Fruit fly (Drosophila melanogaster) whole organism, pupa: ENCODE data around the gene eIF3a.

Experiments
- CG10348 ChIP-seq: fragments of 200-800 bp; sonication (Bioruptor generic); IDR thresholded peaks from 2 replicates; pipeline ENCODE4 v1.3.6; 2022; ENCODE audit warnings: missing biosample characterization, missing genetic modification characterization
- CG12605 ChIP-seq: fragments of 200-800 bp; sonication (Bioruptor generic); IDR thresholded peaks from 2 replicates; pipeline ENCODE4 v1.3.6; 2022; ENCODE audit warnings: missing biosample characterization, missing genetic modification characterization
- CG13204 ChIP-seq: fragments of 200-800 bp; sonication (Bioruptor generic); optimal IDR thresholded peaks from 2 replicates; lab custom pipeline; 2018; ENCODE audit warnings: missing biosample characterization, mild to moderate bottlenecking, missing genetic modification characterization, moderate library complexity
- CG14655 ChIP-seq: fragments of 200-800 bp; sonication (Bioruptor generic); optimal IDR thresholded peaks from 3 replicates; lab custom pipeline; 2017; ENCODE audit warnings: mild to moderate bottlenecking, missing biosample characterization, missing genetic modification reagents, missing genetic modification characterization
- CG15710 ChIP-seq: fragments of 200-800 bp; sonication (Bioruptor generic); optimal IDR thresholded peaks from 2 replicates; lab custom pipeline; 2018; ENCODE audit warnings: missing biosample characterization, mild to moderate bottlenecking, missing genetic modification characterization, moderate library complexity
- CG17806 ChIP-seq: fragments of 200-800 bp; sonication (Bioruptor generic); optimal IDR thresholded peaks from 2 replicates; lab custom pipeline; 2018; ENCODE audit warnings: missing biosample characterization, mild to moderate bottlenecking, missing genetic modification characterization, moderate library complexity
- CG32121 ChIP-seq: fragments of 200-800 bp; sonication (Bioruptor generic); IDR thresholded peaks from 2 replicates; pipeline ENCODE4 v1.3.6; 2022; ENCODE audit warnings: missing biosample characterization, missing genetic modification characterization
- CG34367 ChIP-seq: fragments of 200-800 bp; sonication (Bioruptor generic); optimal IDR thresholded peaks from 2 replicates; lab custom pipeline; 2018; ENCODE audit warnings: missing biosample characterization, mild to moderate bottlenecking, missing genetic modification characterization
- CG4496 ChIP-seq: fragments of 200-800 bp; sonication (Bioruptor generic); IDR thresholded peaks from 3 replicates; pipeline ENCODE4 v1.3.6; 2022; ENCODE audit warnings: missing biosample characterization, missing genetic modification characterization
- CG8159 ChIP-seq: fragments of 200-800 bp; sonication (Bioruptor generic); optimal IDR thresholded peaks from 3 replicates; lab custom pipeline; 2018; ENCODE audit warnings: missing biosample characterization, mild to moderate bottlenecking, missing genetic modification characterization, moderate library complexity
- CG8301 ChIP-seq: fragments of 200-800 bp; sonication (Bioruptor generic); optimal IDR thresholded peaks from 2 replicates; lab custom pipeline; 2018; ENCODE audit warnings: missing biosample characterization, mild to moderate bottlenecking, missing genetic modification characterization
- CG9948 ChIP-seq: fragments of 200-800 bp; sonication (Bioruptor generic); optimal IDR thresholded peaks from 2 replicates; lab custom pipeline; 2018; ENCODE audit warnings: missing biosample characterization, mild to moderate bottlenecking, missing genetic modification characterization, moderate library complexity
- D1 ChIP-seq: fragments of 200-800 bp; sonication (Bioruptor generic); optimal IDR thresholded peaks from 2 replicates; lab custom pipeline; 2018; ENCODE audit warnings: missing biosample characterization, mild to moderate bottlenecking, missing genetic modification characterization, moderate library complexity
- EcR ChIP-seq: fragments of 200-800 bp; sonication (Bioruptor generic); optimal IDR thresholded peaks from 3 replicates; lab custom pipeline; 2019; ENCODE audit warnings: missing biosample characterization, missing genetic modification characterization, mild to moderate bottlenecking, moderate library complexity, missing genetic modification reagents
- Ets98B ChIP-seq: fragments of 200-800 bp; sonication (Bioruptor generic); IDR thresholded peaks from 2 replicates; pipeline ENCODE4 v1.3.6; 2022; ENCODE audit warnings: missing biosample characterization, missing genetic modification characterization
- Pif1A ChIP-seq: fragments of 200-800 bp; sonication (Bioruptor generic); optimal IDR thresholded peaks from 3 replicates; lab custom pipeline; 2016; ENCODE audit warnings: missing biosample characterization, missing genetic modification characterization
- Pif1B ChIP-seq: fragments of 200-800 bp; sonication (Bioruptor generic); optimal IDR thresholded peaks from 3 replicates; lab custom pipeline; 2016; ENCODE audit warnings: missing biosample characterization, missing genetic modification characterization
- Snoo ChIP-seq: fragments of 200-800 bp; sonication (Bioruptor generic); optimal IDR thresholded peaks from 3 replicates; lab custom pipeline; 2017; ENCODE audit warnings: missing biosample characterization, mild to moderate bottlenecking, missing genetic modification characterization, inconsistent platforms
- fd96Ca ChIP-seq: fragments of 200-800 bp; sonication (Bioruptor generic); IDR thresholded peaks from 3 replicates; pipeline ENCODE4 v1.3.6; 2022; ENCODE audit warnings: missing biosample characterization, missing genetic modification characterization
- gl ChIP-seq: fragments of 200-800 bp; sonication (Bioruptor generic); optimal IDR thresholded peaks from 2 replicates; lab custom pipeline; 2018; ENCODE audit warnings: missing biosample characterization, mild to moderate bottlenecking, missing genetic modification characterization
- rn ChIP-seq: fragments of 200-800 bp; sonication (Bioruptor generic); IDR thresholded peaks from 2 replicates; pipeline ENCODE4 v1.3.6; 2022; ENCODE audit warnings: missing biosample characterization, missing genetic modification characterization

Gene eIF3a

DNA sequence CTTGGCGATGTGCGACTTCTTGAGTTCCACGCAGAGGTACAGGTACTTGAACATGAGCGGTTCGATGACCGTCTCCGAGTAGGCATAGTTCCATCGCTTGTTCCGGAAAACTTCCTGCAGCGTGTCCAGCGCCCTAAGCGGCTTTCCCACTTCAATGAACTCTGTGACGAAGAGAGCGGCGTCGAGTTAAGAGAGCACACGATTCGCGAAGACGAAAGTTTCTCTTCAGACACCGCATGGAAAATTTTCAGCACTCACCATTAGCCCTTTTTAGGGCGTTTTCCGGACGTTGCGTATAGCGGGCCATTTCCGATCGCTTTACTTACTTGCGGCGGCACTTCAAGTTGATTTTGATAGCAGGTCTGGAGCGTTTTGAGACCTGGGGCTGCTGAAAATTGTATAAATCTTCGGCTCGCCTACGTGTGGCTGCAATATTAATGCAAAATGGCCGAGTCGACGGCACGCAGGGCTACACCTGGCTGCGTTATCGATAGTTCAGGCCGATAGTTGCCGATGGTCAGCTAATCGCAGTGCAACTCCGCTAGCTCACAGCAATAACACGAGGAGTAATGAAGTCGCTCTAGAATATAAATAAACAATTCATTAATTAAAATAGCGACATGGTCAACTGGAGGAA is at the start of gene eIF3a, which contains the start of gene CG1074:
Gene eIF3a (minus strand): TSS at position 455 of the 637 bp plus-strand sequence.
Gene CG1074 (plus strand): TSS at position 525 of the 637 bp plus-strand sequence.
- TF ChIP-seq CG15710 (tag; lab: Kevin White, UChicago) (peak; percentile 49), Pif1B (GFP tag; lab: Kevin White, UChicago) (no peak), CG14655 (GFP tag; lab: Kevin White, UChicago) (no peak), CG32121 (peak; percentile 44), CG4496 (GFP tag; lab: Robert Waterston, UW) (peak; percentile 65), CG9948 (tag; lab: Kevin White, UChicago) (no peak), CG13204 (GFP tag; lab: Kevin White, UChicago) (no peak), CG17806 (tag; lab: Kevin White, UChicago) (no peak), CG12605 (GFP tag; lab: Robert Waterston, UW) (peak; percentile 14; the same call in 1 of the 2 replicates), CG8301 (tag; lab: Kevin White, UChicago) (no peak), CG34367 (no peak), EcR (GFP tag; lab: Kevin White, UChicago) (peak; percentile 76), gl (peak; percentile 33), rn (GFP tag; lab: Robert Waterston, UW) (no peak), Snoo (peak; percentile 63), Pif1A (no peak), CG10348 (no peak), Ets98B (GFP tag; lab: Robert Waterston, UW) (0 out of 2 replicates have a peak, but pooled peaks have one; percentile 48), D1 (tag; lab: Kevin White, UChicago) (no peak), fd96Ca (GFP tag; lab: Robert Waterston, UW) (peak; percentile 55; the same call in 2 of the 3 replicates), CG8159 (no peak)
- TF ChIP-seq, all 21 proteins: peak for 9

DNA sequence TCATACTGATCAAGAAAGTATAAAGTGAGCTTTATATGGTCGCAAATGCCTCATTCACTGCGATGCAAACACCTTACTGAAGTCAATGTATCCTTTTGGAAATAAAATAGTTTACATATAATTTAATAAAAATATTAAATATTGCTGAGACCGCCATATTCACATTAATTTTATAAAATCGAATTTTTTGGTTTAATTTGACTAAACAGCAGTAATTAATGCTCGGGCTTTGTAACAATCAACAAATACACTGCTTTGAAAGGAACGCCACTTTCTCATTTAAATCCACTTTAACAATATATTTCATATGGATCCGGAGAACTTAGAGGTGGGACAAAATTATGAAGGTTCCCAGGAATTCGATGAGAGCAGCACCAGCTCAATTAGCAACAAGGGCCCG is 46.8 kb upstream of the eIF3a start, which contains the start of gene sac:
Gene sac (plus strand): TSS at position 301 of the 400 bp plus-strand sequence.
- TF ChIP-seq D1 (tag; lab: Kevin White, UChicago) (no peak), Pif1B (GFP tag; lab: Kevin White, UChicago) (no peak), gl (no peak), CG15710 (tag; lab: Kevin White, UChicago) (no peak), CG8301 (tag; lab: Kevin White, UChicago) (no peak), CG10348 (no peak), CG9948 (tag; lab: Kevin White, UChicago) (no peak), EcR (GFP tag; lab: Kevin White, UChicago) (no peak), CG17806 (tag; lab: Kevin White, UChicago) (no peak), Pif1A (no peak), CG14655 (GFP tag; lab: Kevin White, UChicago) (no peak), CG4496 (GFP tag; lab: Robert Waterston, UW) (no peak), CG34367 (no peak), fd96Ca (GFP tag; lab: Robert Waterston, UW) (no peak), Snoo (no peak), CG12605 (GFP tag; lab: Robert Waterston, UW) (no peak), CG8159 (no peak), rn (GFP tag; lab: Robert Waterston, UW) (no peak), CG32121 (no peak), Ets98B (GFP tag; lab: Robert Waterston, UW) (no peak)

DNA sequence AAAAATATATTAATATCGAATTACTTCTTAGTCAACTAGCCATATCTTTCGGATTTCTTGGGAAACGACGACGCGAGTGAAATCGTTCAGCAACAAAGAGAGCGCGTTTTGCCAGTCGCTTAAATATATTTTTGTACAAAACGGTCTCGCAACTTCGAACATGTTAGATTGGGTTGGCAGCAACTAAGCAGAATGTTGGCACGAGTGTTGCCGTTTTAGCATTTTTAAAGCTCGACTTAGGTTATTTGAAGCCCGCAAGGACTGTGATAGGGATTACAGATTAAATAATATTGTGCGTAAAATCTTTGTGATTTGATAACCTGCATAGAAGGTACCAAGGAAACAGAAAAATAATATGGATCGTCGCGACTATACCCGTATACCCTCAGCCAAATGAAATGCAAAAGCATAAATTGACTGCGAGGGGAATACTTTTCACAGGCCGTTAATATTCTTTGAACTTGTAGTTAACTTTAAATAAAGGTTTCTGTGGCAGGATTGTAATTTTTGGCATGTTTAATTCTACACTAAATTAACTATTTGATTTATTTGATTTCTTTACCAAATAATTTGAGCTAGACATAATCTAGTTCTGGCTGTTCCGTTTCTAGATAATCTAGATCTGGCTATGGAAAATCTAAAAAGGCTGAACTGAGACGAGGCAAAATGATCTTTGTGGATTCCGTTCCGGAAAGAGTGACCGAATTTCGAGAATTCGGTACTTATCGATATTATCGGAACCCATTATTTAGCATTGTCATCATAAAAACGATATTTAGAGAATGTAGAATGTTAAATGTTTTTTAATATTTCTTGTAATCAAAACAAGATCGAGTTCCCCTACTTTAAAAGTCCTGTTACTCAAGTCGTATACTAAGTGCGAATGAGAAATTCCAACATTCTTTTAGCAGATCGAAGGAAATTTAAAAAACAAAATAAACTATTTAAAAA is 45.6 kb upstream of the eIF3a start, which contains the start of gene CG31523:
Gene CG31523 (minus strand): TSS at position 170 of the 951 bp plus-strand sequence.
- TF ChIP-seq rn (GFP tag; lab: Robert Waterston, UW) = no peak
- TF ChIP-seq CG14655 (GFP tag; lab: Kevin White, UChicago) = no peak
- no peak for TF ChIP-seq gl
- no peak for TF ChIP-seq Pif1A
- no peak for TF ChIP-seq CG10348
- TF ChIP-seq CG9948 (tag; lab: Kevin White, UChicago) = no peak
- no peak for TF ChIP-seq Pif1B (GFP tag; lab: Kevin White, UChicago)
- no peak for TF ChIP-seq Snoo
- TF ChIP-seq CG13204 (GFP tag; lab: Kevin White, UChicago) = no peak
- TF ChIP-seq, all 21 proteins: peak for 0

DNA sequence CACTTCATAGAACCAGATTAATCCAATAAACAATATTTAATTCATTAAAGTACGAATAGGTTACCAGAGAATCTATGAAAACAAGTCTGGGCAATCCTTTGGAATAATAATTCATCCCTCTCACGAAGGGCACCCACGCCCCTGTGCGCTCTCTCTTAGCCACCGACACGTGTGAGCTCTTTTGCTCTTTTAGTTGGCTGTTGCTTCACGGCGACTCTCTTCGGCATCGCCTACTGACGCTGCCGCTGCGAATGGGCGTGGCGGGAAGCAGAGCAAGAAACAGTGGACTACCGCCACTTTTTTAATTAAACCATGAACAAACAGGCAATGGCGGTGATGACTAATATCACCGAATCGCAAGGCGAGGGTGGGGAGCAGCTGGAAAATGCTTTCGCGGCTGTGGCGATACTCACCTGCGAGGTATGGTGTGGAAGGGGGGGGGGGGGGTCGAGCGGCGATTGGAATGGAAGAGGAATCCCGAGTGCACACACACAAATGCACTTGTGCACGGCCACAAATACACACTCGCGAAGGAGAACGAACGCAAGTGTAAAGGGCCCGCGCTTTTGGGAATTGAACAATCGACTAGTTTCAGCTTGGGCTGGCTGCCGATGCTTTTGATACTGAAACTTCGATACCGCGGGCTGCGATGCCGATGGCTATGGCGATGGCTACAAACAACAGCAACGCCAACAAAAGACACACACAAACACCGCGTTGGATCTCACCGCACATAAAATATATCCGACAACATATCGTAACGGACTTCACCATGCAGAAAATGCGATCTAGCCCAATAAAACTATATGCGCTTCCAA is 44.7 kb upstream of the eIF3a start:
- peak; percentile 80 for TF ChIP-seq fd96Ca (GFP tag; lab: Robert Waterston, UW)
- TF ChIP-seq CG8301 (tag; lab: Kevin White, UChicago) = peak; percentile 71
- peak; percentile 45 for TF ChIP-seq gl
- TF ChIP-seq CG8159 = peak; percentile 74
- TF ChIP-seq Pif1B (GFP tag; lab: Kevin White, UChicago) = peak; percentile 87
- TF ChIP-seq EcR (GFP tag; lab: Kevin White, UChicago) = peak; percentile 65
- TF ChIP-seq CG34367 = peak; percentile 74
- TF ChIP-seq CG32121 = peak; percentile 64
- TF ChIP-seq CG10348 = no peak
- peak; percentile 70 for TF ChIP-seq CG9948 (tag; lab: Kevin White, UChicago)
- peak; percentile 92 for TF ChIP-seq Pif1A
- peak; percentile 82 for TF ChIP-seq Snoo
- TF ChIP-seq Ets98B (GFP tag; lab: Robert Waterston, UW) = peak; percentile 83
- peak; percentile 56 for TF ChIP-seq rn (GFP tag; lab: Robert Waterston, UW)
- peak; percentile 89 for TF ChIP-seq CG4496 (GFP tag; lab: Robert Waterston, UW)
- peak; percentile 94 for TF ChIP-seq CG13204 (GFP tag; lab: Kevin White, UChicago)
- TF ChIP-seq CG17806 (tag; lab: Kevin White, UChicago) = peak; percentile 77
- TF ChIP-seq CG12605 (GFP tag; lab: Robert Waterston, UW) = peak; percentile 82
- TF ChIP-seq D1 (tag; lab: Kevin White, UChicago) = peak; percentile 34
- TF ChIP-seq CG15710 (tag; lab: Kevin White, UChicago) = peak; percentile 73
- no peak for TF ChIP-seq CG14655 (GFP tag; lab: Kevin White, UChicago)
